Worm (Caenorhabditis elegans): Measurements from ENCODE around the gene F47D2.11.

Gene F47D2.11

ce11 chrV:4325415-4325814, 29.6 kb upstream of the F47D2.11 start, which contains the start of gene nhr-125:
Gene nhr-125 (minus strand): TSS chrV:4325515.
- no peak for TF ChIP-seq grh-1 (GFP tag; IDR thresholded peaks at IDR 0.05)
- TF ChIP-seq lin-14 (GFP tag; optimal IDR thresholded peaks at IDR 0.05) = no peak
- no peak for TF ChIP-seq snu-23 (GFP tag; optimal IDR thresholded peaks at IDR 0.05)
- no peak for TF ChIP-seq ces-1 (GFP tag; optimal IDR thresholded peaks at IDR 0.05)
- no peak for TF ChIP-seq lsy-2 (tag; optimal IDR thresholded peaks at IDR 0.05)
- no peak for TF ChIP-seq ceh-88 (GFP tag; IDR thresholded peaks at IDR 0.05)
- TF ChIP-seq hpl-2 (GFP tag; optimal IDR thresholded peaks at IDR 0.05) = no peak
- no peak for TF ChIP-seq pag-3 (tag; optimal IDR thresholded peaks at IDR 0.05; ENCODE audit: borderline replicate concordance, insufficient read depth)
- TF ChIP-seq pqm-1 (tag; optimal IDR thresholded peaks at IDR 0.05) = no peak
- TF ChIP-seq Y116A8C.19 (tag; optimal IDR thresholded peaks at IDR 0.05; ENCODE audit: borderline replicate concordance) = no peak
- no peak for TF ChIP-seq hlh-17 (GFP tag; optimal IDR thresholded peaks at IDR 0.05; ENCODE audit: borderline replicate concordance)
- no peak for TF ChIP-seq tlp-1 (tag; optimal IDR thresholded peaks at IDR 0.05)
- TF ChIP-seq dpl-1 (GFP tag; optimal IDR thresholded peaks at IDR 0.05) = no peak
- TF ChIP-seq unc-86 (tag; optimal IDR thresholded peaks at IDR 0.05) = no peak
- TF ChIP-seq ceh-63 (GFP tag; optimal IDR thresholded peaks at IDR 0.05) = no peak
- no peak for TF ChIP-seq mep-1 (tag; optimal IDR thresholded peaks at IDR 0.05)

DNA sequence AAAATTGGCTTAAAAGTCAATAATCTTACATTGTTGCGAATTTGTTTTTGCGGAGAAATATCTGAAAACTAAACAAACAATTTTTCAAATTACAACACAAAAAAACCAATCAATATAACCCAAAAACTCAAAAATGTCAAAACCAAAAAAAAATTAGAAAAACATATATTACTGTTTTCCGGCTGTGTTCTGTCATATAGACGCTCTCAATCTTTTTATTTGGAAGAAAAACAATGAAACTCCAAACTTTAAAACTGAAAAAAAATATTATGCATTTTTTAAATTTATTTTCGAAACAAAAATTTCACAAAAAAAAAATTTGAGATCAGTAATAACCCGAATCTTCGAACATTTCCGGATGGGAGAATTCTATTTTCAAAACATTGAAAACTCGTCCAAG, 26.9 kb upstream of the F47D2.11 start, which contains the start of gene R02D1.2:
Gene R02D1.2 (minus strand): TSS at position 101 of the 400 bp plus-strand sequence.
- TF ChIP-seq pqm-1 (tag; optimal IDR thresholded peaks at IDR 0.05) (no peak), F16B12.6 (tag; optimal IDR thresholded peaks at IDR 0.05) (no peak), efl-3 (GFP tag; optimal IDR thresholded peaks at IDR 0.05) (no peak), fkh-4 (tag; optimal IDR thresholded peaks at IDR 0.05; ENCODE audit: borderline replicate concordance) (no peak)

ce11 chrV:4319867-4320266, 24.0 kb upstream of the F47D2.11 start, which contains the start of gene ZC132.9:
Gene ZC132.9 (minus strand): TSS chrV:4319967.
- TF ChIP-seq grh-1 (GFP tag; IDR thresholded peaks at IDR 0.05) = no peak
- peak; percentile 38 for TF ChIP-seq fkh-8 (tag; optimal IDR thresholded peaks at IDR 0.05)
- TF ChIP-seq irx-1 (tag; optimal IDR thresholded peaks at IDR 0.05) = no peak
- peak; percentile 8 for TF ChIP-seq nhr-20 (tag; optimal IDR thresholded peaks at IDR 0.05)

DNA sequence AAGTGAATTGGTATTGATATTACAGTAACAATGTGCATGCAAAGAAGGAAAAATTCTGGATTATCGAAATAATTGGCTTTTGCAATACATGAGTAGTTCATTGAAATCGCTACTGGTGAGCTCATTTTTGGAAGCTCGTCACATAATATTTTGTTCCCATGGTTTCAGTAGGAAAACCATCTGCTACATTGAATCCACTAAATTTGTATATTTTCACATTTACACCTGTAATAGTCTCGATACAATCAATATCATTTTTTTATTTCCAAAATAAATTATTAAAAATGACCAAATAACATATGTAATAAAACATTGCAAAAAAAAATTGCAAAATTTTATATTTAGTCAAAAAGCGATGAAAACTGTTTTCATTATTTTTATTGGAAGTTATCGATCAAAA, 19.2 kb upstream of the F47D2.11 start, which contains the start of gene srh-192:
Gene srh-192 (minus strand): TSS at position 101 of the 400 bp plus-strand sequence.
- TF ChIP-seq lin-39 (tag; optimal IDR thresholded peaks at IDR 0.05) (no peak), lsy-2 (tag; optimal IDR thresholded peaks at IDR 0.05) (no peak), swsn-7 (tag; optimal IDR thresholded peaks at IDR 0.05) (no peak), sptf-1 (tag; optimal IDR thresholded peaks at IDR 0.05) (no peak), pag-3 (tag; optimal IDR thresholded peaks at IDR 0.05; ENCODE audit: borderline replicate concordance, insufficient read depth) (no peak), pqm-1 (tag; optimal IDR thresholded peaks at IDR 0.05) (no peak), mab-9 (GFP tag; IDR thresholded peaks at IDR 0.05) (no peak), ceh-82 (tag; optimal IDR thresholded peaks at IDR 0.05) (no peak), irx-1 (tag; optimal IDR thresholded peaks at IDR 0.05) (no peak)

DNA sequence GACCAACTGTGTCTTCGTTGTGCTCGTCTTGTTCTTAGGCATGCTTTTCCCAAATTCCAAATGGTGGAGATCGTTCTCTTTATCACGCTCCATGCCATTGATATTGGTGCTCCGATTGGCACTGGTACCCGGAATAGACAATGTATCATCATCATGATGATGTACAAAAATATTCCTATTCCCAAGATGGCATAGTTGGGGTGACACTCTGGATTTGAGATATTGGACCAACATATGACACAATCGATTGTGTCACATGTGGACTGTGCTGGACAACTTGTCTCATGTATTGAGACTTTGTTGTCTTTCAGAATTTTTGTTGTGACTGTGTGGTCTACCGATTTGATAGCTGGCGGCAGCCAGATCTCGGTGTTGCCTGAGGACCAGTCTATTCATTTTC, 8.4 kb upstream of the F47D2.11 start:
- no peak for TF ChIP-seq lin-15B (tag; optimal IDR thresholded peaks at IDR 0.05)
- TF ChIP-seq pag-3 (tag; optimal IDR thresholded peaks at IDR 0.05; ENCODE audit: borderline replicate concordance, insufficient read depth) = no peak
- TF ChIP-seq nhr-11 (tag; optimal IDR thresholded peaks at IDR 0.05) = no peak
- TF ChIP-seq F16B12.6 (tag; optimal IDR thresholded peaks at IDR 0.05) = no peak
- no peak for TF ChIP-seq aha-1 (tag; optimal IDR thresholded peaks at IDR 0.05)
- TF ChIP-seq elt-3 (tag; optimal IDR thresholded peaks at IDR 0.05) = no peak
- TF ChIP-seq elt-2 (tag; optimal IDR thresholded peaks at IDR 0.05) = no peak
